Comparison of ENCODE assay signal across 2 fruit fly cellular contexts in the genomic region with DNA sequence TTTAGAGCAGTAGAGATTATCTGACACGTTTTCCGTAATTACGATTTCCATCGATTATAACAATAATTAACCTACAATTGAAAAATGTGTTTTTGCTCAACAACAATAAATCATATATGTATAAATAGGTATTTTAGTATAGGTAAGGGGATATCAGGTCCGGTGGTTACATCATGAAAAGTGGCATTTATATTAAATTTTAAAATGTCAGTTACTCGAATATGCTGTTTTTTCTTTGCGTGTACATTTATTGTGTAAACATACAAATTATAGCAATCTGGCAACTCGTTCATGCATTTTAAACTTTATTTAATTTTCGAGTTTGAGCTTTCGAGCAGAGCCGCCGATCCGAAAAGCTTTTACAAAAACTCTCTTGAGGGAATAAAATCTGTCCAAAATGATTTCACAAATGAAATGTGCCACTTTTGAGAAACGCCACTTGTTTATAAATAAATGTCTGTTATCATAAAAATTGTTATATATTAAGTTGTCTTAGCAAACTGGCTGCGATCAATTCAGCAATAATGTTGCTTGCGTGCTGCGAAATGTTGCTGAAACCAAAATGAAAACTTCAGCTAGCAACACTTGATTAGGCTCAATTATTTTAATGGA.
TF ChIP-seq lines count a peak whose summit lies in the region.

No protein-coding gene starts in this region.

TF ChIP-seq in whole organism, embryonic, 481 proteins besides CTCF, POLR2A, EP300 and RAD21 (continued from another document and continues in another):
- TF ChIP-seq dmrt99B (tag; optimal IDR thresholded peaks at IDR 0.05; lab: Kevin White, UChicago) (peak; percentile 47), Hmr (GFP tag; optimal IDR thresholded peaks at IDR 0.05; lab: Kevin White, UChicago) (peak; percentile 30), CG17359 (tag; optimal IDR thresholded peaks at IDR 0.05; lab: Kevin White, UChicago) (peak; percentile 40), CG9215 (GFP tag; IDR thresholded peaks at IDR 0.05; lab: Robert Waterston, UW) (no peak), Ravus (GFP tag; IDR thresholded peaks at IDR 0.05; lab: Robert Waterston, UW) (no peak), bsh (GFP tag; optimal IDR thresholded peaks at IDR 0.05; lab: Kevin White, UChicago) (peak in 1 of 2 experiments; percentile 21), Ssrp (tag; optimal IDR thresholded peaks at IDR 0.05; lab: Kevin White, UChicago) (no peak), NfI (GFP tag; optimal IDR thresholded peaks at IDR 0.05; lab: Kevin White, UChicago) (no peak), tgo (GFP tag; IDR thresholded peaks at IDR 0.05; lab: Robert Waterston, UW) (peak; percentile 40; the same call in 1 of the 3 replicates), CG9817 (tag; optimal IDR thresholded peaks at IDR 0.05; lab: Kevin White, UChicago) (no peak), gsb (GFP tag; IDR thresholded peaks at IDR 0.05; lab: Robert Waterston, UW) (no peak), CG12942 (GFP tag; optimal IDR thresholded peaks at IDR 0.05; lab: Kevin White, UChicago) (no peak), Dek (tag; optimal IDR thresholded peaks at IDR 0.05; lab: Kevin White, UChicago) (no peak), ERR (GFP tag; optimal IDR thresholded peaks at IDR 0.05; lab: Kevin White, UChicago) (no peak), cas (GFP tag; IDR thresholded peaks at IDR 0.05; lab: Robert Waterston, UW) (no peak), ci (GFP tag; IDR thresholded peaks at IDR 0.05; lab: Robert Waterston, UW) (peak; percentile 61; the same call in 2 of the 3 replicates), Nf-YC (tag; optimal IDR thresholded peaks at IDR 0.05; lab: Kevin White, UChicago) (no peak), CG2199 (GFP tag; IDR thresholded peaks at IDR 0.05; lab: Robert Waterston, UW) (no peak), CG9609 (GFP tag; optimal IDR thresholded peaks at IDR 0.05; lab: Kevin White, UChicago) (no peak), Dad (GFP tag; optimal IDR thresholded peaks at IDR 0.05; lab: Kevin White, UChicago) (no peak), Xbp1 (GFP tag; optimal IDR thresholded peaks at IDR 0.05; lab: Kevin White, UChicago) (peak; percentile 28), dysf (GFP tag; IDR thresholded peaks at IDR 0.05; lab: Robert Waterston, UW) (peak; percentile 32; the same call in 1 of the 3 replicates), crol (GFP tag; IDR thresholded peaks at IDR 0.05; lab: Robert Waterston, UW) (no peak), gt (GFP tag; IDR thresholded peaks at IDR 0.05; lab: Robert Waterston, UW) (no peak), CG9876 (GFP tag; optimal IDR thresholded peaks at IDR 0.05; lab: Kevin White, UChicago) (no peak), CG6854 (GFP tag; optimal IDR thresholded peaks at IDR 0.05; lab: Kevin White, UChicago) (no peak), abd-A (tag; optimal IDR thresholded peaks at IDR 0.05; lab: Kevin White, UChicago) (no peak), CG2116 (GFP tag; optimal IDR thresholded peaks at IDR 0.05; lab: Kevin White, UChicago) (no peak), CG15696 (tag; optimal IDR thresholded peaks at IDR 0.05; lab: Kevin White, UChicago) (no peak), repo (GFP tag; optimal IDR thresholded peaks at IDR 0.05; lab: Kevin White, UChicago) (no peak), CG13424 (tag; optimal IDR thresholded peaks at IDR 0.05; lab: Kevin White, UChicago) (peak; percentile 35), Blimp-1 (GFP tag; optimal IDR thresholded peaks at IDR 0.05; lab: Kevin White, UChicago) (peak; percentile 6), CG9437 (GFP tag; optimal IDR thresholded peaks at IDR 0.05; lab: Kevin White, UChicago) (peak; percentile 12), Sox100B (GFP tag; optimal IDR thresholded peaks at IDR 0.05; lab: Kevin White, UChicago) (no peak), Mes4 (GFP tag; optimal IDR thresholded peaks at IDR 0.05; lab: Kevin White, UChicago) (no peak), CG2120 (GFP tag; optimal IDR thresholded peaks at IDR 0.05; lab: Kevin White, UChicago) (peak; percentile 10), CG31441 (GFP tag; IDR thresholded peaks at IDR 0.05; lab: Robert Waterston, UW) (0 out of 2 replicates have a peak, but pooled peaks have one; percentile 23), CG13296 (GFP tag; optimal IDR thresholded peaks at IDR 0.05; lab: Kevin White, UChicago) (peak; percentile 15), ap (GFP tag; IDR thresholded peaks at IDR 0.05; lab: Robert Waterston, UW) (no peak), CG18262 (tag; optimal IDR thresholded peaks at IDR 0.05; lab: Kevin White, UChicago) (no peak), CG3995 (GFP tag; optimal IDR thresholded peaks at IDR 0.05; lab: Kevin White, UChicago) (no peak), Side (GFP tag; optimal IDR thresholded peaks at IDR 0.05; lab: Kevin White, UChicago) (no peak), tup (GFP tag; optimal IDR thresholded peaks at IDR 0.05; lab: Kevin White, UChicago) (no peak), unpg (GFP tag; optimal IDR thresholded peaks at IDR 0.05; lab: Kevin White, UChicago) (peak; percentile 47), CG3281 (GFP tag; optimal IDR thresholded peaks at IDR 0.05; lab: Kevin White, UChicago) (no peak), CG13894 (tag; optimal IDR thresholded peaks at IDR 0.05; lab: Kevin White, UChicago) (no peak), onecut (GFP tag; IDR thresholded peaks at IDR 0.05; lab: Robert Waterston, UW) (peak; percentile 27; the same call in 1 of the 2 replicates), Rfx (GFP tag; IDR thresholded peaks at IDR 0.05; lab: Robert Waterston, UW) (peak; percentile 68), CG12236 (GFP tag; optimal IDR thresholded peaks at IDR 0.05; lab: Kevin White, UChicago) (no peak), CG18011 (GFP tag; optimal IDR thresholded peaks at IDR 0.05; lab: Kevin White, UChicago) (no peak), Myb (GFP tag; optimal IDR thresholded peaks at IDR 0.05; lab: Kevin White, UChicago) (no peak), HLH3B (GFP tag; IDR thresholded peaks at IDR 0.05; lab: Robert Waterston, UW) (peak; percentile 47; the same call in 1 of the 2 replicates), Fer2 (tag; optimal IDR thresholded peaks at IDR 0.05; lab: Kevin White, UChicago) (no peak), ash1 (GFP tag; optimal IDR thresholded peaks at IDR 0.05; lab: Kevin White, UChicago) (no peak), zfh2 (GFP tag; optimal IDR thresholded peaks at IDR 0.05; lab: Kevin White, UChicago) (no peak), fd96Cb (tag; optimal IDR thresholded peaks at IDR 0.05; lab: Kevin White, UChicago) (no peak), fd102C (GFP tag; optimal IDR thresholded peaks at IDR 0.05; lab: Kevin White, UChicago) (no peak), CG18476 (GFP tag; optimal IDR thresholded peaks at IDR 0.05; lab: Kevin White, UChicago) (no peak), Drgx (GFP tag; IDR thresholded peaks at IDR 0.05; lab: Robert Waterston, UW) (0 out of 2 replicates have a peak, but pooled peaks have one; percentile 13), luna (GFP tag; optimal IDR thresholded peaks at IDR 0.05; lab: Kevin White, UChicago) (no peak), sens (GFP tag; lab: Kevin White, UChicago) (peak; percentile 73), CG6765 (GFP tag; optimal IDR thresholded peaks at IDR 0.05; lab: Kevin White, UChicago) (no peak), CG12769 (tag; optimal IDR thresholded peaks at IDR 0.05; lab: Kevin White, UChicago) (peak; percentile 15), Sry-δ (GFP tag; optimal IDR thresholded peaks at IDR 0.05; lab: Kevin White, UChicago) (no peak)

TF ChIP-seq in whole organism, prepupa, 60 proteins besides CTCF, POLR2A, EP300 and RAD21 (continued from another document):
- TF ChIP-seq CG7368 (GFP tag; optimal IDR thresholded peaks at IDR 0.05; lab: Kevin White, UChicago) (peak; percentile 37), esn (GFP tag; optimal IDR thresholded peaks at IDR 0.05; lab: Kevin White, UChicago) (peak; percentile 49), net (GFP tag; optimal IDR thresholded peaks at IDR 0.05; lab: Kevin White, UChicago) (peak; percentile 38), CG9139 (GFP tag; optimal IDR thresholded peaks at IDR 0.05; lab: Kevin White, UChicago) (no peak), CG6163 (GFP tag; IDR thresholded peaks at IDR 0.05; lab: Robert Waterston, UW) (peak; percentile 74), cyc (GFP tag; optimal IDR thresholded peaks at IDR 0.05; lab: Kevin White, UChicago) (peak; percentile 8), Ets96B (tag; optimal IDR thresholded peaks at IDR 0.05; lab: Kevin White, UChicago) (peak; percentile 28), pdm3 (GFP tag; optimal IDR thresholded peaks at IDR 0.05; lab: Kevin White, UChicago) (peak; percentile 56), fd85E (GFP tag; optimal IDR thresholded peaks at IDR 0.05; lab: Kevin White, UChicago) (no peak), Eip75B (GFP tag; optimal IDR thresholded peaks at IDR 0.05; lab: Kevin White, UChicago) (peak; percentile 32), vri (GFP tag; optimal IDR thresholded peaks at IDR 0.05; lab: Kevin White, UChicago) (no peak), Sox15 (GFP tag; optimal IDR thresholded peaks at IDR 0.05; lab: Kevin White, UChicago) (peak; percentile 12), eg (GFP tag; IDR thresholded peaks at IDR 0.05; lab: Robert Waterston, UW) (peak; percentile 57; the same call in 2 of the 3 replicates), Smox (GFP tag; optimal IDR thresholded peaks at IDR 0.05; lab: Kevin White, UChicago) (peak; percentile 40), CG10631 (GFP tag; optimal IDR thresholded peaks at IDR 0.05; lab: Kevin White, UChicago) (peak; percentile 22), CG3919 (GFP tag; optimal IDR thresholded peaks at IDR 0.05; lab: Kevin White, UChicago) (peak; percentile 56), CG6854 (GFP tag; optimal IDR thresholded peaks at IDR 0.05; lab: Kevin White, UChicago) (no peak), Eip78C (GFP tag; lab: Kevin White, UChicago) (peak; percentile 88), CG8632 (GFP tag; optimal IDR thresholded peaks at IDR 0.05; lab: Kevin White, UChicago) (peak; percentile 18), spab (GFP tag; optimal IDR thresholded peaks at IDR 0.05; lab: Kevin White, UChicago) (no peak), CG16779 (tag; optimal IDR thresholded peaks at IDR 0.05; lab: Kevin White, UChicago) (no peak), Hr38 (GFP tag; optimal IDR thresholded peaks at IDR 0.05; lab: Kevin White, UChicago) (no peak), CG32006 (GFP tag; optimal IDR thresholded peaks at IDR 0.05; lab: Kevin White, UChicago) (peak; percentile 52), CG6276 (GFP tag; optimal IDR thresholded peaks at IDR 0.05; lab: Kevin White, UChicago) (peak; percentile 40), CG10669 (GFP tag; optimal IDR thresholded peaks at IDR 0.05; lab: Kevin White, UChicago) (peak; percentile 9), CG3032 (tag; optimal IDR thresholded peaks at IDR 0.05; lab: Kevin White, UChicago) (peak; percentile 13), Lpt (GFP tag; optimal IDR thresholded peaks at IDR 0.05; lab: Kevin White, UChicago) (peak; percentile 36), achi (GFP tag; optimal IDR thresholded peaks at IDR 0.05; lab: Kevin White, UChicago) (peak; percentile 28), CG8319 (GFP tag; optimal IDR thresholded peaks at IDR 0.05; lab: Kevin White, UChicago) (no peak), Blimp-1 (GFP tag; optimal IDR thresholded peaks at IDR 0.05; lab: Kevin White, UChicago) (no peak), CG6808 (GFP tag; optimal IDR thresholded peaks at IDR 0.05; lab: Kevin White, UChicago) (no peak), fd59A (GFP tag; optimal IDR thresholded peaks at IDR 0.05; lab: Kevin White, UChicago) (no peak), CG15336 (GFP tag; IDR thresholded peaks at IDR 0.05; lab: Robert Waterston, UW) (peak; percentile 52), Eip93F (GFP tag; optimal IDR thresholded peaks at IDR 0.05; lab: Kevin White, UChicago) (no peak), CG6792 (GFP tag; optimal IDR thresholded peaks at IDR 0.05; lab: Kevin White, UChicago) (no peak), CG4318 (GFP tag; optimal IDR thresholded peaks at IDR 0.05; lab: Kevin White, UChicago) (no peak), CG11902 (GFP tag; optimal IDR thresholded peaks at IDR 0.05; lab: Kevin White, UChicago) (peak; percentile 8), CG8119 (GFP tag; IDR thresholded peaks at IDR 0.05; lab: Robert Waterston, UW) (0 out of 3 replicates have a peak, but pooled peaks have one; percentile 40), Hr39 (GFP tag; optimal IDR thresholded peaks at IDR 0.05; lab: Kevin White, UChicago) (peak; percentile 27)
